Worm (Caenorhabditis elegans) whole organism, L2 larva: ENCODE results near the gene sprr-3.

Experiments
- C34F6.9 ChIP-seq: fragments of 150-350 bp; optimal IDR thresholded peaks from 2 replicates; lab custom pipeline; 2014; ENCODE audit warnings: missing biosample characterization, missing genetic modification characterization
- F13H6.1 ChIP-seq: sonication (generic microtip); optimal IDR thresholded peaks from 2 replicates; lab custom pipeline; 2016; ENCODE audit warnings: missing genetic modification characterization, missing compliant biosample characterization
- R02D3.7 ChIP-seq: fragments of 150-350 bp; optimal IDR thresholded peaks from 2 replicates; lab custom pipeline; 2014; ENCODE audit warnings: missing biosample characterization, missing genetic modification characterization
- Y55F3AM.14 ChIP-seq: fragments of 200-800 bp; sonication (Bioruptor generic); optimal IDR thresholded peaks from 2 replicates; lab custom pipeline; 2018; ENCODE audit warnings: mild to moderate bottlenecking, missing genetic modification characterization, missing compliant biosample characterization
- ZK546.5 ChIP-seq: sonication (generic microtip); optimal IDR thresholded peaks from 2 replicates; lab custom pipeline; 2017; ENCODE audit warnings: missing biosample characterization, missing genetic modification characterization
- alr-1 ChIP-seq: fragments of 150-350 bp; optimal IDR thresholded peaks from 2 replicates; lab custom pipeline; 2014; ENCODE audit warnings: missing biosample characterization, missing genetic modification characterization
- aly-2 ChIP-seq: fragments of 150-350 bp; optimal IDR thresholded peaks from 2 replicates; lab custom pipeline; 2014; ENCODE audit warnings: missing biosample characterization, missing genetic modification characterization
- ama-1 ChIP-seq: fragments of 150-350 bp; optimal IDR thresholded peaks from 2 replicates; lab custom pipeline; 2018; ENCODE audit warnings: inconsistent platforms
- blmp-1 ChIP-seq: sonication (generic microtip); optimal IDR thresholded peaks from 2 replicates; lab custom pipeline; 2017; ENCODE audit warnings: missing genetic modification characterization, mild to moderate bottlenecking, missing compliant biosample characterization, antibody characterized with exemption, moderate library complexity; ENCODE audit not compliant: insufficient read depth
- ceh-82 ChIP-seq: fragments of 150-350 bp; optimal IDR thresholded peaks from 2 replicates; lab custom pipeline; 2014; ENCODE audit warnings: missing biosample characterization, missing genetic modification characterization
- crh-2 ChIP-seq: sonication (generic microtip); optimal IDR thresholded peaks from 2 replicates; lab custom pipeline; 2017; ENCODE audit warnings: missing biosample characterization, missing genetic modification characterization
- dmd-4 ChIP-seq: sonication (generic microtip); optimal IDR thresholded peaks from 2 replicates; lab custom pipeline; 2017; ENCODE audit warnings: missing biosample characterization, missing genetic modification characterization
- egl-27 ChIP-seq: sonication (generic microtip); optimal IDR thresholded peaks from 3 replicates; lab custom pipeline; 2017; ENCODE audit warnings: missing biosample characterization, missing genetic modification reagents, missing genetic modification characterization
- elt-1 ChIP-seq: fragments of 150-350 bp; optimal IDR thresholded peaks from 2 replicates; lab custom pipeline; 2014; ENCODE audit warnings: missing biosample characterization, missing genetic modification characterization
- elt-3 ChIP-seq: sonication (generic microtip); optimal IDR thresholded peaks from 2 replicates; lab custom pipeline; 2017; ENCODE audit warnings: missing biosample characterization, missing genetic modification characterization
- fos-1 ChIP-seq: fragments of 150-350 bp; optimal IDR thresholded peaks from 2 replicates; lab custom pipeline; 2014; ENCODE audit warnings: missing biosample characterization, missing genetic modification characterization
- gmeb-1 ChIP-seq: fragments of 150-350 bp; optimal IDR thresholded peaks from 2 replicates; lab custom pipeline; 2014; ENCODE audit warnings: missing biosample characterization, missing genetic modification characterization
- lin-11 ChIP-seq: fragments of 150-350 bp; sonication (generic microtip); optimal IDR thresholded peaks from 2 replicates; lab custom pipeline; 2014; ENCODE audit warnings: missing biosample characterization, missing genetic modification characterization, inconsistent platforms, mixed read lengths
- lin-13 ChIP-seq: fragments of 150-350 bp; optimal IDR thresholded peaks from 2 replicates; lab custom pipeline; 2014; ENCODE audit warnings: missing biosample characterization, missing genetic modification reagents, missing genetic modification characterization
- lin-39 ChIP-seq: fragments of 150-350 bp; optimal IDR thresholded peaks from 2 replicates; lab custom pipeline; 2014; ENCODE audit warnings: missing biosample characterization, missing genetic modification reagents, missing genetic modification characterization
- lsy-2 ChIP-seq, 2 experiments: fragments of 150-350 bp in 1 of 2; sonication (generic microtip) in 1 of 2; optimal IDR thresholded peaks; 2 replicates each; lab custom pipeline; 2014 to 2017; ENCODE audit warnings: missing biosample characterization in 2 of 2, missing genetic modification characterization in 2 of 2
- mab-5 ChIP-seq: fragments of 150-350 bp; optimal IDR thresholded peaks from 2 replicates; lab custom pipeline; 2014; ENCODE audit warnings: missing biosample characterization, missing genetic modification characterization
- mbf-1 ChIP-seq: sonication (generic microtip); optimal IDR thresholded peaks from 2 replicates; lab custom pipeline; 2017; ENCODE audit warnings: missing biosample characterization, missing genetic modification characterization
- mdl-1 ChIP-seq, 2 experiments: fragments of 150-350 bp in 1 of 2; sonication (generic microtip) in 1 of 2; optimal IDR thresholded peaks; 2 replicates each; lab custom pipeline; 2017; ENCODE audit warnings: missing biosample characterization in 2 of 2, missing genetic modification characterization in 2 of 2
- nhr-11 ChIP-seq: fragments of 150-350 bp; optimal IDR thresholded peaks from 2 replicates; lab custom pipeline; 2014; ENCODE audit warnings: missing biosample characterization, missing genetic modification characterization
- nhr-12 ChIP-seq: fragments of 150-350 bp; optimal IDR thresholded peaks from 2 replicates; lab custom pipeline; 2014; ENCODE audit warnings: missing biosample characterization, missing genetic modification characterization
- nhr-129 ChIP-seq: fragments of 150-350 bp; optimal IDR thresholded peaks from 2 replicates; lab custom pipeline; 2014; ENCODE audit warnings: missing biosample characterization, missing genetic modification characterization
- nhr-21 ChIP-seq: fragments of 150-350 bp; optimal IDR thresholded peaks from 2 replicates; lab custom pipeline; 2014; ENCODE audit warnings: missing biosample characterization, missing genetic modification characterization
- nhr-23 ChIP-seq: fragments of 150-350 bp; optimal IDR thresholded peaks from 2 replicates; lab custom pipeline; 2014; ENCODE audit warnings: missing biosample characterization, missing genetic modification reagents, missing genetic modification characterization
- nhr-237 ChIP-seq: fragments of 150-350 bp; optimal IDR thresholded peaks from 2 replicates; lab custom pipeline; 2014; ENCODE audit warnings: missing biosample characterization, missing genetic modification characterization
- nhr-6 ChIP-seq: fragments of 150-350 bp; optimal IDR thresholded peaks from 2 replicates; lab custom pipeline; 2014; ENCODE audit warnings: missing biosample characterization, missing genetic modification characterization
- nhr-77 ChIP-seq: fragments of 150-350 bp; optimal IDR thresholded peaks from 2 replicates; lab custom pipeline; 2014; ENCODE audit warnings: missing biosample characterization, missing genetic modification characterization
- peb-1 ChIP-seq: fragments of 150-350 bp; optimal IDR thresholded peaks from 2 replicates; lab custom pipeline; 2014; ENCODE audit warnings: missing biosample characterization, missing genetic modification characterization
- sem-4 ChIP-seq: fragments of 150-350 bp; optimal IDR thresholded peaks from 2 replicates; lab custom pipeline; 2014; ENCODE audit warnings: missing biosample characterization, missing genetic modification reagents, missing genetic modification characterization
- skn-1 ChIP-seq: sonication (generic microtip); optimal IDR thresholded peaks from 2 replicates; lab custom pipeline; 2017; ENCODE audit warnings: missing biosample characterization, missing genetic modification characterization
- sma-3 ChIP-seq: sonication (generic microtip); optimal IDR thresholded peaks from 2 replicates; lab custom pipeline; 2016; ENCODE audit warnings: missing genetic modification reagents, missing genetic modification characterization, missing compliant biosample characterization
- sma-9 ChIP-seq, 2 experiments: fragments of 150-350 bp in 1 of 2; sonication (generic microtip) in 1 of 2; optimal IDR thresholded peaks; 2 replicates each; lab custom pipeline; 2014 to 2016; ENCODE audit warnings: missing genetic modification characterization in 2 of 2, mild to moderate bottlenecking in 1 of 2, missing biosample characterization in 1 of 2, missing compliant biosample characterization in 1 of 2, missing genetic modification reagents in 1 of 2, moderate library complexity in 1 of 2
- snpc-4 ChIP-seq: fragments of 150-350 bp; optimal IDR thresholded peaks from 2 replicates; lab custom pipeline; 2014; ENCODE audit warnings: missing biosample characterization, missing genetic modification characterization
- unc-39 ChIP-seq: fragments of 150-350 bp; optimal IDR thresholded peaks from 2 replicates; lab custom pipeline; 2014; ENCODE audit warnings: missing biosample characterization, missing genetic modification characterization
- unc-55 ChIP-seq: fragments of 150-350 bp; sonication (generic microtip); optimal IDR thresholded peaks from 3 replicates; lab custom pipeline; 2014; ENCODE audit warnings: missing biosample characterization, missing genetic modification reagents, missing genetic modification characterization
- unc-62 ChIP-seq: fragments of 150-350 bp; optimal IDR thresholded peaks from 2 replicates; lab custom pipeline; 2014; ENCODE audit warnings: missing biosample characterization, missing genetic modification reagents, missing genetic modification characterization
- zag-1 ChIP-seq: fragments of 150-350 bp; optimal IDR thresholded peaks from 2 replicates; lab custom pipeline; 2014; ENCODE audit warnings: missing biosample characterization, missing genetic modification characterization
- ztf-1 ChIP-seq: fragments of 200-800 bp; sonication (Bioruptor generic); conservative IDR thresholded peaks from 2 replicates; pipeline ENCODE4 v1.3.6; 2022; ENCODE audit warnings: missing genetic modification characterization, missing compliant biosample characterization
- ztf-11 ChIP-seq: sonication (generic microtip); optimal IDR thresholded peaks from 2 replicates; lab custom pipeline; 2017; ENCODE audit warnings: missing biosample characterization, missing genetic modification characterization
- ztf-4 ChIP-seq: fragments of 150-350 bp; optimal IDR thresholded peaks from 2 replicates; lab custom pipeline; 2014; ENCODE audit warnings: missing biosample characterization, missing genetic modification characterization

Gene sprr-3

DNA sequence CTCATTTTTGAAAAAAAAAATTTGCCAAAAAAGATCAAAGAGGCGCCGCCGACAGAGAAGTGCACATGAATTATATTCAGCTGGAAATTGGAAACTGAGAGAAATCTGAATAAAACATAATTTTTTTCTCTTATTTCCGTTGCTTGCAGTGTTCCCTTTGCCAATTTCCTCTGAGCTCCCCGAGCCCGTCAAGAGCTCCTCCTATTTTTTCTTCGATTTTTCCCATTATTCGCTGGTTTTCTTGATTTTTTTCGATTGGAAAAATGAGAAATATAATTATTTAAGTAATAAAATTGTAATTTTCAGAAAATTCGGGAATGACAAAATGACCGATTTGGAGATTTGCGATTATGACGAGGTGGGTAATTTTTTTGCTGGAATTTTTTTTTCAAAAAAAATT is at the start of gene sprr-3:
sprr-3 (plus strand) TSS at position 301 of the 400 bp plus-strand sequence.
- TF ChIP-seq ztf-4 (no peak), ceh-82 (tag; lab: Kevin White, UChicago) (no peak), unc-39 (no peak), sma-3 (GFP tag; lab: Kevin White, UChicago) (no peak), F13H6.1 (tag; lab: Kevin White, UChicago) (no peak), nhr-6 (tag; lab: Kevin White, UChicago) (no peak), gmeb-1 (tag; lab: Kevin White, UChicago) (no peak), alr-1 (tag; lab: Kevin White, UChicago) (no peak), sma-9 (GFP tag; optimal IDR thresholded peaks at IDR 0.05; lab: Kevin White, UChicago) (no peak), sma-9 (tag; optimal IDR thresholded peaks at IDR 0.05; lab: Kevin White, UChicago) (no peak), nhr-129 (tag; lab: Kevin White, UChicago) (no peak), mbf-1 (no peak), elt-3 (tag; lab: Kevin White, UChicago) (no peak), dmd-4 (tag; lab: Kevin White, UChicago) (no peak), R02D3.7 (tag; lab: Kevin White, UChicago) (no peak), fos-1 (tag; lab: Kevin White, UChicago) (no peak)

DNA sequence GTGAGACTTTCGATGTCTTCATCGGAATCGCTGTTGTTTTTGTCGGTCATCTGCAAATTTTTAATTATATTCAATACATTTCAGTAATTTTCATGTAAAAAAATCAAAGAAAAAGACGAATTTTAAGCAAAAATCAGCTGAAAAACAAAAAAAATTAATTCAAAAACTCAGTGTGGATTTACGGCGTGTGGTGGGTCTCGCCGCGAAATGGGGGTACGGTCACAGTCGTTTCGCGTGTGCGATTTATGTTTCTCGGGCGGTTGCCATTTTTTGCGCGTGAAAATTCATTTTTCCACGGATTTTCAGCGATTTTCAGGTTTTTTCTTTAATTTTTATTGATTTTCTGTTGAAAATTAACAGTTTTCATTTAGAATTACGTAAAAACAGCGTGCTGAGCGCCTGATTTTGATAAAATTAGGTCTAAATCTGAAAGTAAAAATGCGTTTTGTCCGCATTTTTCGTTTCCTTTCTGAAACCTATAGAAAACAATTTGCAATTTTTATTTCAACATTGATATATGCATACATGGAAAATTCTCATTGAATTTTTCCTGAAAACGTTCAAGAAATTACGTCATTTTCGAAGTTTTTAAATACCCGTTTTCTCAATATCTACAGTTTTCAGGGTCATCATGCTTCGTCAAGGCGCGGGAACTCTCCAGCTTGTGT is 46.8 kb upstream of the sprr-3 start, which contains the start of the genes ccdc-12 and Y69A2AR.18:
ccdc-12 (minus strand) TSS at position 57 of the 668 bp plus-strand sequence.
Y69A2AR.18 (plus strand) TSS at position 618 of the 668 bp plus-strand sequence.
- TF ChIP-seq nhr-77, result no peak
- TF ChIP-seq ZK546.5 (tag; lab: Kevin White, UChicago), result no peak
- no peak for TF ChIP-seq peb-1 (tag; lab: Kevin White, UChicago)
- TF ChIP-seq R02D3.7 (tag; lab: Kevin White, UChicago), result peak; percentile 50
- TF ChIP-seq mdl-1 (tag; optimal IDR thresholded peaks at IDR 0.05; lab: Kevin White, UChicago), result no peak
- TF ChIP-seq sma-3 (GFP tag; lab: Kevin White, UChicago), result peak; percentile 55
- TF ChIP-seq ceh-82 (tag; lab: Kevin White, UChicago), result no peak
- TF ChIP-seq ztf-1 (GFP tag; lab: Robert Waterston, UW), result no peak
- no peak for TF ChIP-seq nhr-11 (tag; lab: Kevin White, UChicago)
- no peak for TF ChIP-seq ztf-11 (tag; lab: Kevin White, UChicago)
- peak; percentile 86 for TF ChIP-seq unc-55 (GFP tag; lab: Kevin White, UChicago)
- no peak for TF ChIP-seq alr-1 (tag; lab: Kevin White, UChicago)
- TF ChIP-seq egl-27 (tag; lab: Kevin White, UChicago), result no peak
- no peak for TF ChIP-seq ztf-4
- peak; percentile 73 for TF ChIP-seq lin-11 (tag; lab: Kevin White, UChicago)
- no peak for TF ChIP-seq elt-1 (tag; lab: Kevin White, UChicago)
- TF ChIP-seq zag-1 (tag; lab: Kevin White, UChicago), result no peak
- no peak for TF ChIP-seq unc-39
- peak; percentile 96 to 98 for TF ChIP-seq lsy-2 (tag; optimal IDR thresholded peaks at IDR 0.05; lab: Kevin White, UChicago)
- TF ChIP-seq lin-39 (tag; lab: Kevin White, UChicago), result no peak
- no peak for TF ChIP-seq nhr-6 (tag; lab: Kevin White, UChicago)
- no peak for TF ChIP-seq C34F6.9 (tag; lab: Kevin White, UChicago)
- TF ChIP-seq fos-1 (tag; lab: Kevin White, UChicago), result peak; percentile 3
- TF ChIP-seq nhr-23 (tag; lab: Kevin White, UChicago), result no peak
- no peak for TF ChIP-seq crh-2
- TF ChIP-seq F13H6.1 (tag; lab: Kevin White, UChicago), result peak; percentile 48
- TF ChIP-seq gmeb-1 (tag; lab: Kevin White, UChicago), result peak; percentile 73
- no peak for TF ChIP-seq mbf-1
- TF ChIP-seq blmp-1 (tag; lab: Kevin White, UChicago), result no peak
- TF ChIP-seq skn-1 (tag; lab: Kevin White, UChicago), result no peak
- TF ChIP-seq sem-4, result no peak
- TF ChIP-seq snpc-4, result peak; percentile 18
- peak; percentile 15 for TF ChIP-seq mab-5 (tag; lab: Kevin White, UChicago)
- TF ChIP-seq nhr-129 (tag; lab: Kevin White, UChicago), result peak; percentile 45
- TF ChIP-seq nhr-237, result no peak
- TF ChIP-seq Y55F3AM.14 (GFP tag; lab: Kevin White, UChicago), result no peak
- TF ChIP-seq aly-2 (tag; lab: Kevin White, UChicago), result no peak
- TF ChIP-seq unc-62 (GFP tag; lab: Kevin White, UChicago), result no peak
- no peak for TF ChIP-seq sma-9 (GFP tag; optimal IDR thresholded peaks at IDR 0.05; lab: Kevin White, UChicago)
- no peak for TF ChIP-seq sma-9 (tag; optimal IDR thresholded peaks at IDR 0.05; lab: Kevin White, UChicago)
- no peak for TF ChIP-seq nhr-21 (tag; lab: Kevin White, UChicago)
- no peak for TF ChIP-seq dmd-4 (tag; lab: Kevin White, UChicago)
- TF ChIP-seq nhr-12 (tag; lab: Kevin White, UChicago), result no peak
- no peak for TF ChIP-seq elt-3 (tag; lab: Kevin White, UChicago)
- no peak for TF ChIP-seq ama-1 (lab: Kevin White, UChicago)
- TF ChIP-seq lin-13 (GFP tag; lab: Kevin White, UChicago), result no peak
- TF ChIP-seq, all 48 proteins: peak for 11
